Worm (Caenorhabditis elegans) whole organism, L2 larva: ENCODE data around the gene T05A12.3.

Source experiments
- C34F6.9 ChIP-seq: fragments of 150-350 bp; optimal IDR thresholded peaks from 2 replicates; lab custom pipeline; 2014; ENCODE audit warnings: missing biosample characterization, missing genetic modification characterization
- F13H6.1 ChIP-seq: sonication (generic microtip); optimal IDR thresholded peaks from 2 replicates; lab custom pipeline; 2016; ENCODE audit warnings: missing genetic modification characterization, missing compliant biosample characterization
- R02D3.7 ChIP-seq: fragments of 150-350 bp; optimal IDR thresholded peaks from 2 replicates; lab custom pipeline; 2014; ENCODE audit warnings: missing biosample characterization, missing genetic modification characterization
- Y55F3AM.14 ChIP-seq: fragments of 200-800 bp; sonication (Bioruptor generic); optimal IDR thresholded peaks from 2 replicates; lab custom pipeline; 2018; ENCODE audit warnings: mild to moderate bottlenecking, missing genetic modification characterization, missing compliant biosample characterization
- ZK546.5 ChIP-seq: sonication (generic microtip); optimal IDR thresholded peaks from 2 replicates; lab custom pipeline; 2017; ENCODE audit warnings: missing biosample characterization, missing genetic modification characterization
- alr-1 ChIP-seq: fragments of 150-350 bp; optimal IDR thresholded peaks from 2 replicates; lab custom pipeline; 2014; ENCODE audit warnings: missing biosample characterization, missing genetic modification characterization
- aly-2 ChIP-seq: fragments of 150-350 bp; optimal IDR thresholded peaks from 2 replicates; lab custom pipeline; 2014; ENCODE audit warnings: missing biosample characterization, missing genetic modification characterization
- ama-1 ChIP-seq: fragments of 150-350 bp; optimal IDR thresholded peaks from 2 replicates; lab custom pipeline; 2018; ENCODE audit warnings: inconsistent platforms
- blmp-1 ChIP-seq: sonication (generic microtip); optimal IDR thresholded peaks from 2 replicates; lab custom pipeline; 2017; ENCODE audit warnings: missing genetic modification characterization, mild to moderate bottlenecking, missing compliant biosample characterization, antibody characterized with exemption, moderate library complexity; ENCODE audit not compliant: insufficient read depth
- ceh-16 ChIP-seq: fragments of 150-350 bp; optimal IDR thresholded peaks from 2 replicates; lab custom pipeline; 2014; ENCODE audit warnings: missing biosample characterization, missing genetic modification characterization
- ceh-82 ChIP-seq: fragments of 150-350 bp; optimal IDR thresholded peaks from 2 replicates; lab custom pipeline; 2014; ENCODE audit warnings: missing biosample characterization, missing genetic modification characterization
- crh-2 ChIP-seq: sonication (generic microtip); optimal IDR thresholded peaks from 2 replicates; lab custom pipeline; 2017; ENCODE audit warnings: missing biosample characterization, missing genetic modification characterization
- dmd-4 ChIP-seq: sonication (generic microtip); optimal IDR thresholded peaks from 2 replicates; lab custom pipeline; 2017; ENCODE audit warnings: missing biosample characterization, missing genetic modification characterization
- egl-27 ChIP-seq: sonication (generic microtip); optimal IDR thresholded peaks from 3 replicates; lab custom pipeline; 2017; ENCODE audit warnings: missing biosample characterization, missing genetic modification reagents, missing genetic modification characterization
- elt-1 ChIP-seq: fragments of 150-350 bp; optimal IDR thresholded peaks from 2 replicates; lab custom pipeline; 2014; ENCODE audit warnings: missing biosample characterization, missing genetic modification characterization
- elt-3 ChIP-seq: sonication (generic microtip); optimal IDR thresholded peaks from 2 replicates; lab custom pipeline; 2017; ENCODE audit warnings: missing biosample characterization, missing genetic modification characterization
- fos-1 ChIP-seq: fragments of 150-350 bp; optimal IDR thresholded peaks from 2 replicates; lab custom pipeline; 2014; ENCODE audit warnings: missing biosample characterization, missing genetic modification characterization
- gmeb-1 ChIP-seq: fragments of 150-350 bp; optimal IDR thresholded peaks from 2 replicates; lab custom pipeline; 2014; ENCODE audit warnings: missing biosample characterization, missing genetic modification characterization
- lin-11 ChIP-seq: fragments of 150-350 bp; sonication (generic microtip); optimal IDR thresholded peaks from 2 replicates; lab custom pipeline; 2014; ENCODE audit warnings: missing biosample characterization, missing genetic modification characterization, inconsistent platforms, mixed read lengths
- lin-13 ChIP-seq: fragments of 150-350 bp; optimal IDR thresholded peaks from 2 replicates; lab custom pipeline; 2014; ENCODE audit warnings: missing biosample characterization, missing genetic modification reagents, missing genetic modification characterization
- lin-39 ChIP-seq: fragments of 150-350 bp; optimal IDR thresholded peaks from 2 replicates; lab custom pipeline; 2014; ENCODE audit warnings: missing biosample characterization, missing genetic modification reagents, missing genetic modification characterization
- lsy-2 ChIP-seq, 2 experiments: fragments of 150-350 bp in 1 of 2; sonication (generic microtip) in 1 of 2; optimal IDR thresholded peaks; 2 replicates each; lab custom pipeline; 2014 to 2017; ENCODE audit warnings: missing biosample characterization in 2 of 2, missing genetic modification characterization in 2 of 2
- mab-5 ChIP-seq: fragments of 150-350 bp; optimal IDR thresholded peaks from 2 replicates; lab custom pipeline; 2014; ENCODE audit warnings: missing biosample characterization, missing genetic modification characterization
- mbf-1 ChIP-seq: sonication (generic microtip); optimal IDR thresholded peaks from 2 replicates; lab custom pipeline; 2017; ENCODE audit warnings: missing biosample characterization, missing genetic modification characterization
- mdl-1 ChIP-seq, 2 experiments: fragments of 150-350 bp in 1 of 2; sonication (generic microtip) in 1 of 2; optimal IDR thresholded peaks; 2 replicates each; lab custom pipeline; 2017; ENCODE audit warnings: missing biosample characterization in 2 of 2, missing genetic modification characterization in 2 of 2
- nhr-10 ChIP-seq: sonication (generic microtip); optimal IDR thresholded peaks from 2 replicates; lab custom pipeline; 2017; ENCODE audit warnings: missing biosample characterization, missing genetic modification characterization
- nhr-11 ChIP-seq: fragments of 150-350 bp; optimal IDR thresholded peaks from 2 replicates; lab custom pipeline; 2014; ENCODE audit warnings: missing biosample characterization, missing genetic modification characterization
- nhr-12 ChIP-seq: fragments of 150-350 bp; optimal IDR thresholded peaks from 2 replicates; lab custom pipeline; 2014; ENCODE audit warnings: missing biosample characterization, missing genetic modification characterization
- nhr-129 ChIP-seq: fragments of 150-350 bp; optimal IDR thresholded peaks from 2 replicates; lab custom pipeline; 2014; ENCODE audit warnings: missing biosample characterization, missing genetic modification characterization
- nhr-21 ChIP-seq: fragments of 150-350 bp; optimal IDR thresholded peaks from 2 replicates; lab custom pipeline; 2014; ENCODE audit warnings: missing biosample characterization, missing genetic modification characterization
- nhr-23 ChIP-seq: fragments of 150-350 bp; optimal IDR thresholded peaks from 2 replicates; lab custom pipeline; 2014; ENCODE audit warnings: missing biosample characterization, missing genetic modification reagents, missing genetic modification characterization
- nhr-237 ChIP-seq: fragments of 150-350 bp; optimal IDR thresholded peaks from 2 replicates; lab custom pipeline; 2014; ENCODE audit warnings: missing biosample characterization, missing genetic modification characterization
- nhr-25 ChIP-seq: fragments of 150-350 bp; sonication (generic microtip); optimal IDR thresholded peaks from 3 replicates; lab custom pipeline; 2014; ENCODE audit warnings: missing biosample characterization, missing genetic modification characterization
- nhr-6 ChIP-seq: fragments of 150-350 bp; optimal IDR thresholded peaks from 2 replicates; lab custom pipeline; 2014; ENCODE audit warnings: missing biosample characterization, missing genetic modification characterization
- nhr-77 ChIP-seq: fragments of 150-350 bp; optimal IDR thresholded peaks from 2 replicates; lab custom pipeline; 2014; ENCODE audit warnings: missing biosample characterization, missing genetic modification characterization
- peb-1 ChIP-seq: fragments of 150-350 bp; optimal IDR thresholded peaks from 2 replicates; lab custom pipeline; 2014; ENCODE audit warnings: missing biosample characterization, missing genetic modification characterization
- sem-4 ChIP-seq: fragments of 150-350 bp; optimal IDR thresholded peaks from 2 replicates; lab custom pipeline; 2014; ENCODE audit warnings: missing biosample characterization, missing genetic modification reagents, missing genetic modification characterization
- skn-1 ChIP-seq: sonication (generic microtip); optimal IDR thresholded peaks from 2 replicates; lab custom pipeline; 2017; ENCODE audit warnings: missing biosample characterization, missing genetic modification characterization
- sma-3 ChIP-seq: sonication (generic microtip); optimal IDR thresholded peaks from 2 replicates; lab custom pipeline; 2016; ENCODE audit warnings: missing genetic modification reagents, missing genetic modification characterization, missing compliant biosample characterization
- sma-9 ChIP-seq, 2 experiments: fragments of 150-350 bp in 1 of 2; sonication (generic microtip) in 1 of 2; optimal IDR thresholded peaks; 2 replicates each; lab custom pipeline; 2014 to 2016; ENCODE audit warnings: missing genetic modification characterization in 2 of 2, mild to moderate bottlenecking in 1 of 2, missing biosample characterization in 1 of 2, missing compliant biosample characterization in 1 of 2, missing genetic modification reagents in 1 of 2, moderate library complexity in 1 of 2
- snpc-4 ChIP-seq: fragments of 150-350 bp; optimal IDR thresholded peaks from 2 replicates; lab custom pipeline; 2014; ENCODE audit warnings: missing biosample characterization, missing genetic modification characterization
- unc-39 ChIP-seq: fragments of 150-350 bp; optimal IDR thresholded peaks from 2 replicates; lab custom pipeline; 2014; ENCODE audit warnings: missing biosample characterization, missing genetic modification characterization
- unc-55 ChIP-seq: fragments of 150-350 bp; sonication (generic microtip); optimal IDR thresholded peaks from 3 replicates; lab custom pipeline; 2014; ENCODE audit warnings: missing biosample characterization, missing genetic modification reagents, missing genetic modification characterization
- unc-62 ChIP-seq: fragments of 150-350 bp; optimal IDR thresholded peaks from 2 replicates; lab custom pipeline; 2014; ENCODE audit warnings: missing biosample characterization, missing genetic modification reagents, missing genetic modification characterization
- zag-1 ChIP-seq: fragments of 150-350 bp; optimal IDR thresholded peaks from 2 replicates; lab custom pipeline; 2014; ENCODE audit warnings: missing biosample characterization, missing genetic modification characterization
- ztf-1 ChIP-seq: fragments of 200-800 bp; sonication (Bioruptor generic); conservative IDR thresholded peaks from 2 replicates; pipeline ENCODE4 v1.3.6; 2022; ENCODE audit warnings: missing genetic modification characterization, missing compliant biosample characterization
- ztf-11 ChIP-seq: sonication (generic microtip); optimal IDR thresholded peaks from 2 replicates; lab custom pipeline; 2017; ENCODE audit warnings: missing biosample characterization, missing genetic modification characterization
- ztf-4 ChIP-seq: fragments of 150-350 bp; optimal IDR thresholded peaks from 2 replicates; lab custom pipeline; 2014; ENCODE audit warnings: missing biosample characterization, missing genetic modification characterization

T05A12.3 gene

ce11 chrIV:6841562-6842282, 45.7 kb downstream of the T05A12.3 start:
- TF ChIP-seq fos-1 (tag; lab: Kevin White, UChicago) (peak; percentile 13), peb-1 (tag; lab: Kevin White, UChicago) (no peak), blmp-1 (tag; lab: Kevin White, UChicago) (peak; percentile 9), nhr-25 (peak; percentile 42)

- TF ChIP-seq ceh-82 (peak; percentile 65), peb-1 (tag; lab: Kevin White, UChicago) (no peak), crh-2 (peak; percentile 88), ztf-11 (tag; lab: Kevin White, UChicago) (no peak), aly-2 (no peak), lin-13 (GFP tag; lab: Kevin White, UChicago) (peak; percentile 72), nhr-25 (no peak), ztf-4 (tag; lab: Kevin White, UChicago) (peak; percentile 55), R02D3.7 (tag; lab: Kevin White, UChicago) (no peak), Y55F3AM.14 (GFP tag; lab: Kevin White, UChicago) (peak; percentile 82), unc-55 (peak; percentile 94), ZK546.5 (tag; lab: Kevin White, UChicago) (peak; percentile 15), dmd-4 (no peak), nhr-21 (tag; lab: Kevin White, UChicago) (no peak), nhr-12 (no peak), elt-1 (tag; lab: Kevin White, UChicago) (no peak), skn-1 (tag; lab: Kevin White, UChicago) (peak; percentile 23), mdl-1 (tag; optimal IDR thresholded peaks at IDR 0.05; lab: Kevin White, UChicago) (peak; percentile 62 to 81), snpc-4 (no peak), nhr-23 (tag; lab: Kevin White, UChicago) (no peak), lin-39 (tag; lab: Kevin White, UChicago) (no peak), blmp-1 (tag; lab: Kevin White, UChicago) (peak; percentile 41), ceh-16 (no peak), ztf-1 (GFP tag; lab: Robert Waterston, UW) (no peak), ama-1 (lab: Kevin White, UChicago) (no peak), F13H6.1 (peak; percentile 95), lin-11 (tag; lab: Kevin White, UChicago) (no peak), C34F6.9 (tag; lab: Kevin White, UChicago) (peak; percentile 96), alr-1 (tag; lab: Kevin White, UChicago) (no peak), nhr-11 (tag; lab: Kevin White, UChicago) (no peak), nhr-10 (tag; lab: Kevin White, UChicago) (peak; percentile 51), nhr-129 (tag; lab: Kevin White, UChicago) (peak; percentile 77), egl-27 (peak; percentile 81), nhr-77 (tag; lab: Kevin White, UChicago) (no peak), gmeb-1 (tag; lab: Kevin White, UChicago) (peak; percentile 61), unc-62 (GFP tag; lab: Kevin White, UChicago) (peak; percentile 53), nhr-237 (tag; lab: Kevin White, UChicago) (no peak), fos-1 (tag; lab: Kevin White, UChicago) (peak; percentile 89), sma-9 (GFP tag; optimal IDR thresholded peaks at IDR 0.05; lab: Kevin White, UChicago) (peak; percentile 98), sma-9 (tag; optimal IDR thresholded peaks at IDR 0.05; lab: Kevin White, UChicago) (no peak), sma-3 (GFP tag; lab: Kevin White, UChicago) (peak; percentile 61), zag-1 (peak; percentile 92), unc-39 (tag; lab: Kevin White, UChicago) (peak; percentile 2), nhr-6 (tag; lab: Kevin White, UChicago) (peak; percentile 79), mab-5 (peak; percentile 79), lsy-2 (tag; optimal IDR thresholded peaks at IDR 0.05; lab: Kevin White, UChicago) (peak; percentile 49 to 86), elt-3 (tag; lab: Kevin White, UChicago) (no peak), sem-4 (peak; percentile 68), mbf-1 (tag; lab: Kevin White, UChicago) (no peak)
These were observed 48.3 kb downstream of the T05A12.3 start for ce11 chrIV:6839091-6839522.
